Worm (Caenorhabditis elegans) whole organism, dauer: ENCODE measurements around the gene nhr-207.
"Not testable (repeated sequence)": the region's sequence is repeated elsewhere in the genome, so short reads cannot be mapped to it uniquely, and the experiment has no call there.

Experiments
- unc-62 ChIP-seq: sonication (generic microtip); optimal IDR thresholded peaks from 2 replicates; lab custom pipeline; 2017; ENCODE audit warnings: missing biosample characterization, missing genetic modification reagents, missing genetic modification characterization

nhr-207 gene

ce11 chrV:12130688-12131087 is 34.7 kb downstream of the nhr-207 start, which contains the start of gene C27A7.6:
TSS of gene C27A7.6 (minus strand) at chrV:12130788.
- TF ChIP-seq unc-62 (GFP tag; lab: Kevin White, UChicago), result not testable (repeated sequence)

ce11 chrV:12131157-12131556 is 35.2 kb downstream of the nhr-207 start, which contains the start of gene enpp-1:
TSS of gene enpp-1 (plus strand) at chrV:12131457.
- TF ChIP-seq unc-62 (GFP tag; lab: Kevin White, UChicago), result not testable (repeated sequence)

- TF ChIP-seq unc-62 (GFP tag; lab: Kevin White, UChicago), result no peak
Observed at ce11 chrV:12137942-12138341, 42.0 kb downstream of the nhr-207 start.

- no peak for TF ChIP-seq unc-62 (GFP tag; lab: Kevin White, UChicago)
Observed at ce11 chrV:12140625-12141024, 44.7 kb downstream of the nhr-207 start, which contains the start of gene C27A7.3. TSS of gene C27A7.3 (plus strand) at chrV:12140925.
